Worm (Caenorhabditis elegans) whole organism, midembryonic: Measurements from ENCODE around the gene C16D9.9.

ENCODE experiments used
- flt-1 ChIP-seq: fragments of 200-800 bp; sonication (Bioruptor generic); IDR thresholded peaks from 2 replicates; pipeline ENCODE4 v1.3.6; 2022; ENCODE audit warnings: missing genetic modification characterization, missing compliant biosample characterization
- ztf-29 ChIP-seq: fragments of 200-800 bp; sonication (Bioruptor generic); IDR thresholded peaks from 2 replicates; pipeline ENCODE4 v1.3.6; 2022; ENCODE audit warnings: missing genetic modification reagents, missing genetic modification characterization, missing compliant biosample characterization

DNA sequence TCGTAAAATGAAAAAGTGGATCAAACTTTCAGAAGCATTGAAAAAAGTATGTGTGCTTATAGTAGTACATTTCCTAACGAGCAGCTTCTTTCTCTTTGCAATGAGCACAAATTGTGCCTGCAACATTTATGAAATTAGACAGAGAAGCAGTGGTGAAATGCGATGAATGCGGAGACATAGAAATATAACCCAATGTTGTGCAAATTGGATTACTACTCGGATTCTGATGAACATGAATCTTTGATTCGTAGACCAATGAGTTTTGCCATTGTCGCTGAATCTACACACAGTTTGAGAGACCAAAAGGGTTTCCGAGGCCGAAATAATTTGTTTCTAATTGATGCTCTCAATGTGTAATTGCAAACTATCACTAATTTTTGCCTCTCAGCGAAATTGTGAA lies 10.1 kb upstream of the C16D9.9 start:
- no peak for TF ChIP-seq flt-1 (GFP tag; lab: Robert Waterston, UW)
- TF ChIP-seq ztf-29 (GFP tag; lab: Robert Waterston, UW), result no peak
